Worm (Caenorhabditis elegans) whole organism, L3 larva: ENCODE results near the gene R11.3.

Experiments used
- R02D3.7 ChIP-seq: fragments of 150-350 bp; optimal IDR thresholded peaks from 2 replicates; lab custom pipeline; 2014; ENCODE audit warnings: missing biosample characterization, missing genetic modification characterization
- ZK546.5 ChIP-seq: sonication (generic microtip); optimal IDR thresholded peaks from 2 replicates; lab custom pipeline; 2017; ENCODE audit warnings: missing biosample characterization, missing genetic modification characterization
- aly-2 ChIP-seq: fragments of 150-350 bp; optimal IDR thresholded peaks from 2 replicates; lab custom pipeline; 2014; ENCODE audit warnings: missing biosample characterization, missing genetic modification characterization
- ama-1 ChIP-seq: fragments of 150-350 bp; optimal IDR thresholded peaks from 2 replicates; lab custom pipeline; 2018
- ceh-16 ChIP-seq: sonication (generic microtip); optimal IDR thresholded peaks from 2 replicates; lab custom pipeline; 2017; ENCODE audit warnings: missing biosample characterization, missing genetic modification characterization
- ceh-82 ChIP-seq: fragments of 150-350 bp; optimal IDR thresholded peaks from 2 replicates; lab custom pipeline; 2014; ENCODE audit warnings: missing biosample characterization, missing genetic modification characterization
- ceh-9 ChIP-seq: sonication (generic microtip); optimal IDR thresholded peaks from 2 replicates; lab custom pipeline; 2018; ENCODE audit warnings: missing biosample characterization, missing genetic modification characterization
- daf-12 ChIP-seq: fragments of 150-350 bp; optimal IDR thresholded peaks from 2 replicates; lab custom pipeline; 2014; ENCODE audit warnings: missing biosample characterization, missing genetic modification reagents, missing genetic modification characterization
- egl-27 ChIP-seq: sonication (generic microtip); optimal IDR thresholded peaks from 4 replicates; lab custom pipeline; 2017; ENCODE audit warnings: missing biosample characterization, missing genetic modification reagents, missing genetic modification characterization
- egl-5 ChIP-seq: fragments of 150-350 bp; optimal IDR thresholded peaks from 2 replicates; lab custom pipeline; 2017; ENCODE audit warnings: missing biosample characterization, missing genetic modification reagents, missing genetic modification characterization, inconsistent platforms
- elt-1 ChIP-seq: fragments of 150-350 bp; optimal IDR thresholded peaks from 2 replicates; lab custom pipeline; 2014; ENCODE audit warnings: missing biosample characterization, missing genetic modification characterization
- elt-2 ChIP-seq: sonication (generic microtip); optimal IDR thresholded peaks from 2 replicates; lab custom pipeline; 2016; ENCODE audit warnings: missing genetic modification reagents, mild to moderate bottlenecking, missing genetic modification characterization, missing compliant biosample characterization
- elt-3 ChIP-seq, 3 experiments: fragments of 150-350 bp in 1 of 3; sonication (generic microtip) in 2 of 3; optimal IDR thresholded peaks; 2 replicates in 2 of 3; 4 replicates in 1 of 3; lab custom pipeline; 2014 to 2017; ENCODE audit warnings: missing biosample characterization in 3 of 3, missing genetic modification characterization in 3 of 3
- eor-1 ChIP-seq, 2 experiments: fragments of 150-350 bp; optimal IDR thresholded peaks; 2 replicates each; lab custom pipeline; 2014 to 2018; ENCODE audit warnings: missing biosample characterization in 2 of 2, missing genetic modification characterization in 2 of 2
- fkh-10 ChIP-seq: sonication (generic microtip); optimal IDR thresholded peaks from 2 replicates; lab custom pipeline; 2017; ENCODE audit warnings: missing biosample characterization, missing genetic modification reagents, missing genetic modification characterization
- fkh-2 ChIP-seq: fragments of 150-350 bp; optimal IDR thresholded peaks from 2 replicates; lab custom pipeline; 2014; ENCODE audit warnings: missing biosample characterization, missing genetic modification reagents, missing genetic modification characterization
- fos-1 ChIP-seq: fragments of 150-350 bp; optimal IDR thresholded peaks from 2 replicates; lab custom pipeline; 2014; ENCODE audit warnings: missing biosample characterization, missing genetic modification characterization
- hmg-11 ChIP-seq: sonication (generic microtip); optimal IDR thresholded peaks from 2 replicates; lab custom pipeline; 2016; ENCODE audit warnings: missing genetic modification characterization, missing compliant biosample characterization
- jun-1 ChIP-seq: fragments of 150-350 bp; optimal IDR thresholded peaks from 2 replicates; lab custom pipeline; 2014; ENCODE audit warnings: missing biosample characterization, missing genetic modification reagents, missing genetic modification characterization
- lin-15B ChIP-seq: fragments of 150-350 bp; optimal IDR thresholded peaks from 2 replicates; lab custom pipeline; 2014; ENCODE audit warnings: missing biosample characterization, missing genetic modification characterization
- lin-39 ChIP-seq: fragments of 150-350 bp; optimal IDR thresholded peaks from 2 replicates; lab custom pipeline; 2018; ENCODE audit warnings: missing biosample characterization, missing genetic modification reagents, missing genetic modification characterization
- lsy-12 ChIP-seq: sonication (generic microtip); optimal IDR thresholded peaks from 2 replicates; lab custom pipeline; 2016; ENCODE audit warnings: mild to moderate bottlenecking, missing genetic modification characterization, missing compliant biosample characterization
- mdl-1 ChIP-seq: fragments of 150-350 bp; optimal IDR thresholded peaks from 2 replicates; lab custom pipeline; 2014; ENCODE audit warnings: missing biosample characterization, missing genetic modification characterization
- mml-1 ChIP-seq: fragments of 150-350 bp; sonication (generic microtip); optimal IDR thresholded peaks from 3 replicates; lab custom pipeline; 2014; ENCODE audit warnings: missing biosample characterization, missing genetic modification characterization
- nfya-1 ChIP-seq: sonication (generic microtip); optimal IDR thresholded peaks from 2 replicates; lab custom pipeline; 2017; ENCODE audit warnings: missing genetic modification characterization, mild to moderate bottlenecking, missing compliant biosample characterization, antibody characterized with exemption, moderate library complexity; ENCODE audit not compliant: insufficient read depth
- nhr-11 ChIP-seq: fragments of 150-350 bp; optimal IDR thresholded peaks from 2 replicates; lab custom pipeline; 2014; ENCODE audit warnings: missing biosample characterization, missing genetic modification characterization
- nhr-12 ChIP-seq: fragments of 150-350 bp; optimal IDR thresholded peaks from 2 replicates; lab custom pipeline; 2014; ENCODE audit warnings: missing biosample characterization, missing genetic modification characterization
- nhr-23 ChIP-seq: fragments of 150-350 bp; optimal IDR thresholded peaks from 2 replicates; lab custom pipeline; 2014; ENCODE audit warnings: missing biosample characterization, missing genetic modification reagents, missing genetic modification characterization
- nhr-237 ChIP-seq: fragments of 150-350 bp; optimal IDR thresholded peaks from 2 replicates; lab custom pipeline; 2014; ENCODE audit warnings: missing biosample characterization, missing genetic modification characterization
- nhr-25 ChIP-seq: sonication (generic microtip); optimal IDR thresholded peaks from 2 replicates; lab custom pipeline; 2017; ENCODE audit warnings: missing biosample characterization, missing genetic modification characterization
- nhr-28 ChIP-seq: fragments of 150-350 bp; optimal IDR thresholded peaks from 2 replicates; lab custom pipeline; 2014; ENCODE audit warnings: missing biosample characterization, missing genetic modification characterization
- nhr-43 ChIP-seq: sonication (generic microtip); optimal IDR thresholded peaks from 2 replicates; lab custom pipeline; 2016; ENCODE audit warnings: mild to moderate bottlenecking, missing genetic modification characterization, missing compliant biosample characterization; ENCODE audit not compliant: poor library complexity, severe bottlenecking
- nhr-67 ChIP-seq: fragments of 150-350 bp; optimal IDR thresholded peaks from 2 replicates; lab custom pipeline; 2014; ENCODE audit warnings: missing biosample characterization, missing genetic modification characterization
- nhr-76 ChIP-seq: fragments of 150-350 bp; sonication (generic microtip); optimal IDR thresholded peaks from 5 replicates; lab custom pipeline; 2014; ENCODE audit warnings: missing biosample characterization, missing genetic modification characterization
- nhr-77 ChIP-seq: fragments of 150-350 bp; optimal IDR thresholded peaks from 2 replicates; lab custom pipeline; 2014; ENCODE audit warnings: missing biosample characterization, missing genetic modification characterization
- pha-4 ChIP-seq: fragments of 150-350 bp; optimal IDR thresholded peaks from 2 replicates; lab custom pipeline; 2014; ENCODE audit warnings: missing biosample characterization, missing genetic modification reagents, missing genetic modification characterization
- pqm-1 ChIP-seq: fragments of 150-350 bp; optimal IDR thresholded peaks from 2 replicates; lab custom pipeline; 2017; ENCODE audit warnings: missing biosample characterization, missing genetic modification characterization, inconsistent platforms
- sea-2 ChIP-seq: fragments of 150-350 bp; sonication (generic microtip); optimal IDR thresholded peaks from 4 replicates; lab custom pipeline; 2014; ENCODE audit warnings: missing biosample characterization, missing genetic modification reagents, missing genetic modification characterization
- skn-1 ChIP-seq: fragments of 150-350 bp; optimal IDR thresholded peaks from 2 replicates; lab custom pipeline; 2014; ENCODE audit warnings: missing biosample characterization, missing genetic modification characterization
- snpc-4 ChIP-seq: fragments of 150-350 bp; optimal IDR thresholded peaks from 2 replicates; lab custom pipeline; 2014; ENCODE audit warnings: missing biosample characterization, missing genetic modification characterization
- tbx-2 ChIP-seq: sonication (generic microtip); optimal IDR thresholded peaks from 2 replicates; lab custom pipeline; 2016; ENCODE audit warnings: mild to moderate bottlenecking, missing genetic modification characterization, missing compliant biosample characterization
- unc-39 ChIP-seq: sonication (generic microtip); optimal IDR thresholded peaks from 4 replicates; lab custom pipeline; 2017; ENCODE audit warnings: missing biosample characterization, missing genetic modification characterization
- unc-62 ChIP-seq: fragments of 150-350 bp; sonication (generic microtip); optimal IDR thresholded peaks from 4 replicates; lab custom pipeline; 2014; ENCODE audit warnings: missing biosample characterization, missing genetic modification reagents, missing genetic modification characterization
- zag-1 ChIP-seq: fragments of 150-350 bp; optimal IDR thresholded peaks from 2 replicates; lab custom pipeline; 2014; ENCODE audit warnings: missing biosample characterization, missing genetic modification characterization
- ztf-11 ChIP-seq: fragments of 150-350 bp; optimal IDR thresholded peaks from 2 replicates; lab custom pipeline; 2014; ENCODE audit warnings: missing biosample characterization, missing genetic modification characterization
- ztf-4 ChIP-seq: fragments of 150-350 bp; optimal IDR thresholded peaks from 2 replicates; lab custom pipeline; 2014; ENCODE audit warnings: missing biosample characterization, missing genetic modification characterization

Gene R11.3

ce11 chrX:16155216-16155991, 43.6 kb downstream of the R11.3 start:
- TF ChIP-seq unc-62 (GFP tag; lab: Kevin White, UChicago) (no peak), lin-39 (tag; lab: Kevin White, UChicago) (peak; percentile 18), nfya-1 (tag; lab: Kevin White, UChicago) (peak; percentile 40), sea-2 (GFP tag; lab: Kevin White, UChicago) (no peak)
- TF ChIP-seq, all 47 proteins: peak for 2

ce11 chrX:16153744-16154143, 45.3 kb downstream of the R11.3 start:
- TF ChIP-seq fos-1 (tag; lab: Kevin White, UChicago) (no peak), elt-2 (tag; lab: Kevin White, UChicago) (peak; percentile 41)

ce11 chrX:16151302-16151701, 47.7 kb downstream of the R11.3 start:
- TF ChIP-seq fkh-2 (tag; lab: Kevin White, UChicago) (no peak), pha-4 (tag; lab: Kevin White, UChicago) (peak; percentile 21)

ce11 chrX:16150153-16150552, 48.9 kb downstream of the R11.3 start:
- TF ChIP-seq pha-4 (tag; lab: Kevin White, UChicago) (peak; percentile 88), lsy-12 (tag; lab: Kevin White, UChicago) (peak; percentile 53), skn-1 (tag; lab: Kevin White, UChicago) (no peak), nhr-25 (tag; lab: Kevin White, UChicago) (peak; percentile 36), ceh-9 (tag; lab: Kevin White, UChicago) (no peak), tbx-2 (no peak), fkh-10 (GFP tag; lab: Kevin White, UChicago) (no peak), ama-1 (lab: Kevin White, UChicago) (no peak), nhr-237 (tag; lab: Kevin White, UChicago) (no peak), egl-5 (no peak), ztf-4 (tag; lab: Kevin White, UChicago) (no peak), elt-3 (tag; optimal IDR thresholded peaks at IDR 0.05; lab: Kevin White, UChicago) (no peak), nhr-23 (tag; lab: Kevin White, UChicago) (peak; percentile 25), eor-1 (tag; optimal IDR thresholded peaks at IDR 0.05; lab: Kevin White, UChicago) (no peak), daf-12 (tag; lab: Kevin White, UChicago) (no peak), lin-39 (tag; lab: Kevin White, UChicago) (no peak), unc-62 (GFP tag; lab: Kevin White, UChicago) (no peak), mml-1 (tag; lab: Kevin White, UChicago) (no peak), nhr-28 (tag; lab: Kevin White, UChicago) (no peak), nhr-43 (no peak), ceh-16 (tag; lab: Kevin White, UChicago) (no peak), ZK546.5 (tag; lab: Kevin White, UChicago) (no peak), snpc-4 (tag; lab: Kevin White, UChicago) (no peak), nhr-76 (tag; lab: Kevin White, UChicago) (no peak), sea-2 (GFP tag; lab: Kevin White, UChicago) (no peak), nhr-12 (no peak), hmg-11 (peak; percentile 39), egl-27 (tag; lab: Kevin White, UChicago) (no peak), fkh-2 (tag; lab: Kevin White, UChicago) (no peak), nhr-67 (no peak), R02D3.7 (tag; lab: Kevin White, UChicago) (no peak), elt-2 (tag; lab: Kevin White, UChicago) (peak; percentile 66), aly-2 (no peak), mdl-1 (no peak), fos-1 (tag; lab: Kevin White, UChicago) (no peak), nhr-77 (tag; lab: Kevin White, UChicago) (no peak), zag-1 (tag; lab: Kevin White, UChicago) (no peak), pqm-1 (tag; lab: Kevin White, UChicago) (peak; percentile 51), ceh-82 (tag; lab: Kevin White, UChicago) (no peak), unc-39 (tag; lab: Kevin White, UChicago) (no peak), jun-1 (tag; lab: Kevin White, UChicago) (no peak), nfya-1 (tag; lab: Kevin White, UChicago) (no peak), elt-1 (tag; lab: Kevin White, UChicago) (no peak), lin-15B (tag; lab: Kevin White, UChicago) (no peak), ztf-11 (tag; lab: Kevin White, UChicago) (no peak), nhr-11 (tag; lab: Kevin White, UChicago) (no peak)
